Fruit fly (Drosophila melanogaster) ovary, adult (tissue): ENCODE measurements around the gene CG7568.

Experiments
- CG17801 ChIP-seq: fragments of 200-800 bp; optimal IDR thresholded peaks from 2 replicates; lab custom pipeline; 2019; ENCODE audit warnings: missing biosample characterization, mild to moderate bottlenecking, missing genetic modification characterization, moderate library complexity; ENCODE audit not compliant: partially characterized antibody

Gene CG7568

dm6 chr3R:29549157-29549556, 51.5 kb downstream of the CG7568 start:
- TF ChIP-seq CG17801 (GFP tag; lab: Kevin White, UChicago), result no peak

dm6 chr3R:29548751-29549150, 51.9 kb downstream of the CG7568 start:
- TF ChIP-seq CG17801 (GFP tag; lab: Kevin White, UChicago), result no peak
